Worm (Caenorhabditis elegans): ENCODE measurements around the gene eat-20.

- TF ChIP-seq D2030.7 (GFP tag; IDR thresholded peaks at IDR 0.05) (no peak), lsl-1 (GFP tag; optimal IDR thresholded peaks at IDR 0.05) (no peak), unc-62 (GFP tag; optimal IDR thresholded peaks at IDR 0.05) (no peak), somi-1 (GFP tag; optimal IDR thresholded peaks at IDR 0.05) (no peak), F55B11.4 (tag; optimal IDR thresholded peaks at IDR 0.05; ENCODE audit: borderline replicate concordance, insufficient read depth) (no peak), him-1 (tag; optimal IDR thresholded peaks at IDR 0.05) (no peak), rpc-1 (optimal IDR thresholded peaks at IDR 0.05) (no peak), rpc-1 (tag; optimal IDR thresholded peaks at IDR 0.05) (no peak), nhr-27 (tag; optimal IDR thresholded peaks at IDR 0.05) (no peak), efl-1 (GFP tag; optimal IDR thresholded peaks at IDR 0.05) (no peak), lin-35 (GFP tag; optimal IDR thresholded peaks at IDR 0.05) (no peak), snpc-4 (GFP tag; optimal IDR thresholded peaks at IDR 0.05) (no peak), snpc-4 (tag; optimal IDR thresholded peaks at IDR 0.05) (no peak), cebp-2 (GFP tag; IDR thresholded peaks at IDR 0.05) (no peak)
Measured at ce11 chrX:15466032-15466431, 43.8 kb upstream of the eat-20 start, which contains the start of gene sprr-1.
